Worm (Caenorhabditis elegans): Measurements from ENCODE around the gene rilp-1.

Gene rilp-1

ce11 chrIII:3630337-3630736 is 5.6 kb upstream of the rilp-1 start, which contains the start of gene mrps-31 (continued):
- TF ChIP-seq isw-1 (GFP tag; IDR thresholded peaks at IDR 0.05) (no peak), ceh-90 (tag; optimal IDR thresholded peaks at IDR 0.05) (no peak), jun-1 (tag; optimal IDR thresholded peaks at IDR 0.05) (peak; percentile 24), hlh-17 (GFP tag; optimal IDR thresholded peaks at IDR 0.05; ENCODE audit: borderline replicate concordance) (no peak), tlp-1 (tag; optimal IDR thresholded peaks at IDR 0.05) (no peak), fos-1 (tag; optimal IDR thresholded peaks at IDR 0.05) (no peak), hpl-2 (GFP tag; optimal IDR thresholded peaks at IDR 0.05) (no peak), blmp-1 (tag; optimal IDR thresholded peaks at IDR 0.05) (peak; percentile 1), dpl-1 (GFP tag; optimal IDR thresholded peaks at IDR 0.05) (peak; percentile 24 to 58 (median 57)), nhr-84 (tag; optimal IDR thresholded peaks at IDR 0.05) (no peak), pax-3 (tag; optimal IDR thresholded peaks at IDR 0.05) (no peak), grh-1 (GFP tag; IDR thresholded peaks at IDR 0.05) (no peak), hlh-4 (tag; optimal IDR thresholded peaks at IDR 0.05) (no peak), nhr-20 (tag; optimal IDR thresholded peaks at IDR 0.05) (peak; percentile 51), vab-15 (tag; optimal IDR thresholded peaks at IDR 0.05) (no peak), pag-3 (tag; optimal IDR thresholded peaks at IDR 0.05; ENCODE audit: borderline replicate concordance, insufficient read depth) (no peak), irx-1 (tag; optimal IDR thresholded peaks at IDR 0.05) (no peak), mef-2 (tag; optimal IDR thresholded peaks at IDR 0.05) (no peak), nhr-85 (tag) (no peak), sup-37 (GFP tag; optimal IDR thresholded peaks at IDR 0.05) (no peak), alr-1 (tag; optimal IDR thresholded peaks at IDR 0.05; ENCODE audit: borderline replicate concordance) (no peak), unc-86 (tag; optimal IDR thresholded peaks at IDR 0.05) (no peak), efl-1 (optimal IDR thresholded peaks at IDR 0.05) (peak; percentile 49 to 60), efl-1 (GFP tag; optimal IDR thresholded peaks at IDR 0.05 in 1 of 2) (peak; percentile 61 to 96), efl-3 (GFP tag; optimal IDR thresholded peaks at IDR 0.05) (no peak), fkh-8 (tag; optimal IDR thresholded peaks at IDR 0.05) (no peak), ceh-8 (GFP tag; optimal IDR thresholded peaks at IDR 0.05) (no peak), fkh-4 (tag; optimal IDR thresholded peaks at IDR 0.05; ENCODE audit: borderline replicate concordance) (no peak), ceh-63 (GFP tag; optimal IDR thresholded peaks at IDR 0.05) (no peak), nhr-12 (tag; optimal IDR thresholded peaks at IDR 0.05) (no peak)

ce11 chrIII:3632379-3632778 is 3.6 kb upstream of the rilp-1 start:
- TF ChIP-seq unc-62 (GFP tag; optimal IDR thresholded peaks at IDR 0.05) (no peak), nhr-11 (tag; optimal IDR thresholded peaks at IDR 0.05) (no peak), ama-1 (optimal IDR thresholded peaks at IDR 0.05) (no peak), nhr-77 (tag; optimal IDR thresholded peaks at IDR 0.05) (no peak), ceh-90 (tag; optimal IDR thresholded peaks at IDR 0.05) (no peak), lin-14 (GFP tag; optimal IDR thresholded peaks at IDR 0.05) (peak; percentile 21), lin-15B (tag; optimal IDR thresholded peaks at IDR 0.05) (no peak), sox-4 (tag; optimal IDR thresholded peaks at IDR 0.05) (no peak), nhr-237 (tag; optimal IDR thresholded peaks at IDR 0.05) (no peak), snpc-4 (tag; optimal IDR thresholded peaks at IDR 0.05) (no peak), efl-1 (optimal IDR thresholded peaks at IDR 0.05) (no peak), efl-1 (GFP tag; optimal IDR thresholded peaks at IDR 0.05 in 1 of 2) (peak in 1 of 2 experiments; percentile 3), isw-1 (GFP tag; IDR thresholded peaks at IDR 0.05) (no peak)

- TF ChIP-seq lin-14 (GFP tag; optimal IDR thresholded peaks at IDR 0.05) (peak; percentile 39), mef-2 (tag; optimal IDR thresholded peaks at IDR 0.05) (no peak), unc-62 (GFP tag; optimal IDR thresholded peaks at IDR 0.05) (no peak), nhr-20 (tag; optimal IDR thresholded peaks at IDR 0.05) (no peak)
These were observed 1.8 kb upstream of the rilp-1 start for ce11 chrIII:3634158-3634557.

ce11 chrIII:3634873-3635272 is 1.1 kb upstream of the rilp-1 start:
- TF ChIP-seq mdl-1 (tag; optimal IDR thresholded peaks at IDR 0.05) = no peak
- no peak for TF ChIP-seq ceh-88 (GFP tag; IDR thresholded peaks at IDR 0.05)
- no peak for TF ChIP-seq efl-1 (optimal IDR thresholded peaks at IDR 0.05)
- peak in 1 of 2 experiments; percentile 31 for TF ChIP-seq efl-1 (GFP tag; optimal IDR thresholded peaks at IDR 0.05 in 1 of 2)

Data from whole organism, L1 larva.